Worm (Caenorhabditis elegans) whole organism, L4/young adult: Measurements from ENCODE around the gene F34H10.1.

Source experiments
- W03F9.2 ChIP-seq: fragments of 150-350 bp; optimal IDR thresholded peaks from 2 replicates; lab custom pipeline; 2014; ENCODE audit warnings: missing biosample characterization, missing genetic modification characterization
- dao-5 ChIP-seq: sonication (generic microtip); optimal IDR thresholded peaks from 2 replicates; lab custom pipeline; 2016; ENCODE audit warnings: missing genotype, missing genetic modification characterization, moderate library complexity, missing compliant biosample characterization
- him-1 ChIP-seq: sonication (generic microtip); optimal IDR thresholded peaks from 2 replicates; lab custom pipeline; 2016; ENCODE audit warnings: missing genotype, missing genetic modification reagents, missing genetic modification characterization, missing compliant biosample characterization

- no peak for TF ChIP-seq dao-5 (tag; lab: Kevin White, UChicago)
- no peak for TF ChIP-seq him-1 (tag; lab: Kevin White, UChicago)
- TF ChIP-seq W03F9.2 (tag; lab: Kevin White, UChicago) = no peak
Measured at ce11 chrX:9665944-9666343, 40.0 kb downstream of the F34H10.1 start.
